Fruit fly (Drosophila melanogaster): ENCODE results near the gene RpS25.

DNA sequence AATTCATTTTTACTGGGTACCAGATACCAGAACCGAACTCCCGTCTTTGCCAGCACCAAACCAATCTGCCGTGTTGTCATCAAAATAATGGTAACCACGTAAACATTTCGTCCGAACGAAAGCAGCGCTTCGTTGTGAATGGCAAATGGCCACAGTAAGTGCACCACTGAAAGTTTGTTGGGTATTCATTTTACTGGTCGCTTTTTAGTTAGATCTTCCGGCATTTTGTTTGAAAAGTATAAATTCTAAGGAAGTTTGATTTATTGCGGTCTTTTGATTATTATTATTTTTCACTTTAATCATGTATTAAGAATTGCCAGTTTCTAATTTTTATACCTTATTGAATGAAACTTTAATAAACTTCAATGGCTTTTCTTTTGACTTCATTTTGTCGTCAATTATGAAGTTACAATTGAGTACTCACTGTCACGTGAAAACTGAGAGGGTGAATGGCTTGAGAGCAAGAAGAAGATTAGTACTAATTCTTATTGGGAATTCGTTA lies 1.6 kb downstream of the RpS25 start, which contains the start of gene ZnT86D:
- TF ChIP-seq psq (optimal IDR thresholded peaks at IDR 0.05), result no peak
- no peak for TF ChIP-seq Sin3A (optimal IDR thresholded peaks at IDR 0.05)
